Worm (Caenorhabditis elegans) whole organism, L2 larva: Measurements from ENCODE around the gene C05B5.16.

ENCODE experiments used
- fos-1 ChIP-seq: fragments of 150-350 bp; optimal IDR thresholded peaks from 2 replicates; lab custom pipeline; 2014; ENCODE audit warnings: missing biosample characterization, missing genetic modification characterization
- unc-62 ChIP-seq: fragments of 150-350 bp; optimal IDR thresholded peaks from 2 replicates; lab custom pipeline; 2014; ENCODE audit warnings: missing biosample characterization, missing genetic modification reagents, missing genetic modification characterization

ce11 chrIII:9997890-9998289, 14.3 kb upstream of the C05B5.16 start, which contains the start of gene pqn-8:
- no peak for TF ChIP-seq fos-1 (tag; lab: Kevin White, UChicago)
- TF ChIP-seq unc-62 (GFP tag; lab: Kevin White, UChicago) = no peak
